Worm (Caenorhabditis elegans): ENCODE data around the gene grl-22.
A peak's percentile ranks its signal among the peaks of the same experiment; 100 is the strongest.

The grl-22 gene

DNA sequence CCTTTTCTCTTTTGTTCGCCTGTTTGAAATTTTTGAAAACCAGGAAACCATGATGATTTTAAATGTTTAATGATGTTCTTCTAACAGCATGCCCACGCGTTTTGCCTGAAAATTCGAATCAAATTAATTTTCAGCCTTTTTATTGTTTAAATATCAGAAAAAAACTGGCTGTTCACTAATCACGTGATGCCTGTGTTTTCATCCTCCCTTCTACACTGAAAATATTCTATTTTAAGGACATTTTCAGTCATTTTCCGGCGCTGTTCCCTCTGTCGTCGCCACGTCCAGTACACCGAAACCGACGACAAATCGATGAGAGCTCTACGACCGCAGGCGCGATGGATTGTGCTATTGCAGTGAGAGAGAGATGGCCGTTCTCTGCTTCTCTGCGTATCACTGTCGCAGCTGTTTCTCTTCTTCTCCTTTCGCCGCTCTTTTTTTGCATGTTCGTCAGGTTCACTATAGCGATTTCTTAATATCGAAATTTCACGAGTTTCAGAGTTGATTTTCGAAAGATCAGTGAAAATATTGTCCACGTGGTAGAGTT is 36.0 kb upstream of the grl-22 start, which contains the start of gene F48E8.8:
F48E8.8 (minus strand) TSS at position 51 of the 547 bp plus-strand sequence.
- TF ChIP-seq aly-2 (tag; optimal IDR thresholded peaks at IDR 0.05) (no peak), nhr-237 (tag; optimal IDR thresholded peaks at IDR 0.05) (no peak), fos-1 (tag; optimal IDR thresholded peaks at IDR 0.05) (peak; percentile 15), lsy-2 (tag; optimal IDR thresholded peaks at IDR 0.05) (peak; percentile 21 to 80), egl-27 (tag; optimal IDR thresholded peaks at IDR 0.05) (no peak), F13H6.1 (tag; optimal IDR thresholded peaks at IDR 0.05) (peak; percentile 79), peb-1 (tag; optimal IDR thresholded peaks at IDR 0.05) (no peak), unc-39 (tag; optimal IDR thresholded peaks at IDR 0.05) (no peak), lin-11 (tag; optimal IDR thresholded peaks at IDR 0.05) (peak; percentile 41), lin-39 (tag; optimal IDR thresholded peaks at IDR 0.05) (no peak), skn-1 (tag; optimal IDR thresholded peaks at IDR 0.05) (no peak), gmeb-1 (tag; optimal IDR thresholded peaks at IDR 0.05) (peak; percentile 11), ceh-16 (tag; optimal IDR thresholded peaks at IDR 0.05) (no peak), nhr-21 (tag; optimal IDR thresholded peaks at IDR 0.05) (no peak), crh-2 (tag; optimal IDR thresholded peaks at IDR 0.05) (peak; percentile 61), mdl-1 (tag; optimal IDR thresholded peaks at IDR 0.05) (no peak), elt-3 (tag; optimal IDR thresholded peaks at IDR 0.05) (no peak), nhr-129 (tag; optimal IDR thresholded peaks at IDR 0.05) (peak; percentile 85), sma-9 (GFP tag; optimal IDR thresholded peaks at IDR 0.05) (peak; percentile 59), sma-9 (tag; optimal IDR thresholded peaks at IDR 0.05) (no peak), ztf-1 (GFP tag; conservative IDR thresholded peaks at IDR 0.05) (no peak), nhr-23 (tag; optimal IDR thresholded peaks at IDR 0.05) (no peak), elt-1 (tag; optimal IDR thresholded peaks at IDR 0.05) (no peak), C34F6.9 (tag; optimal IDR thresholded peaks at IDR 0.05) (peak; percentile 59), unc-55 (GFP tag; optimal IDR thresholded peaks at IDR 0.05) (peak; percentile 71), sem-4 (tag; optimal IDR thresholded peaks at IDR 0.05) (peak; percentile 13), ZK546.5 (tag; optimal IDR thresholded peaks at IDR 0.05) (no peak), lin-13 (GFP tag; optimal IDR thresholded peaks at IDR 0.05) (peak; percentile 18)

DNA sequence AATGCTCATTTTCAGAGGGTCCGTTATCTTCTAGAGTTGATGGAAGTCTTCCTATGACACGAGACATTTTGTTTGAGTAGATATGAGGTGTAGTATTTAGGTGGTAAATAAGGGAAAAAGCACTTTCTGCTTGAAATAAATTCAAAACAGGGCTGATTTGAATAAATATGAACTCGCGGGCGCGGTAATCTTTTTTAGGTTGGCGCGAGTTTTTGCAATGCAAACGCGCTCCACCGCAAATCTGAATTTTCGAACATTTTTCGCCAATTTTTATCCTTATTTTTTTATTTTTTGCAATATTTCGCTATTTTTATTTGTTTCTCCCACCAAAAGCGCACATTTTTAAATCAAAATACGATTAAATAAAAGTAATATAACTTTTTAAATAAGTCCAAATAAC is 34.4 kb upstream of the grl-22 start, which contains the start of gene skpt-1:
skpt-1 (minus strand) TSS at position 219 of the 400 bp plus-strand sequence.
- TF ChIP-seq sma-3 (GFP tag; optimal IDR thresholded peaks at IDR 0.05) (no peak), nhr-129 (tag; optimal IDR thresholded peaks at IDR 0.05) (peak; percentile 7), lsy-2 (tag; optimal IDR thresholded peaks at IDR 0.05) (peak in 1 of 2 experiments; percentile 76), nhr-77 (tag; optimal IDR thresholded peaks at IDR 0.05) (no peak), C34F6.9 (tag; optimal IDR thresholded peaks at IDR 0.05) (peak; percentile 51), ztf-11 (tag; optimal IDR thresholded peaks at IDR 0.05) (no peak), nhr-21 (tag; optimal IDR thresholded peaks at IDR 0.05) (no peak), nhr-11 (tag; optimal IDR thresholded peaks at IDR 0.05) (no peak), unc-55 (GFP tag; optimal IDR thresholded peaks at IDR 0.05) (peak; percentile 65), egl-27 (tag; optimal IDR thresholded peaks at IDR 0.05) (no peak), nhr-25 (tag; optimal IDR thresholded peaks at IDR 0.05) (no peak), ZK546.5 (tag; optimal IDR thresholded peaks at IDR 0.05) (no peak), F13H6.1 (tag; optimal IDR thresholded peaks at IDR 0.05) (no peak), gmeb-1 (tag; optimal IDR thresholded peaks at IDR 0.05) (peak; percentile 82), elt-1 (tag; optimal IDR thresholded peaks at IDR 0.05) (no peak), fos-1 (tag; optimal IDR thresholded peaks at IDR 0.05) (peak; percentile 9), sem-4 (tag; optimal IDR thresholded peaks at IDR 0.05) (no peak), ceh-16 (tag; optimal IDR thresholded peaks at IDR 0.05) (no peak), mbf-1 (tag; optimal IDR thresholded peaks at IDR 0.05) (no peak)

DNA sequence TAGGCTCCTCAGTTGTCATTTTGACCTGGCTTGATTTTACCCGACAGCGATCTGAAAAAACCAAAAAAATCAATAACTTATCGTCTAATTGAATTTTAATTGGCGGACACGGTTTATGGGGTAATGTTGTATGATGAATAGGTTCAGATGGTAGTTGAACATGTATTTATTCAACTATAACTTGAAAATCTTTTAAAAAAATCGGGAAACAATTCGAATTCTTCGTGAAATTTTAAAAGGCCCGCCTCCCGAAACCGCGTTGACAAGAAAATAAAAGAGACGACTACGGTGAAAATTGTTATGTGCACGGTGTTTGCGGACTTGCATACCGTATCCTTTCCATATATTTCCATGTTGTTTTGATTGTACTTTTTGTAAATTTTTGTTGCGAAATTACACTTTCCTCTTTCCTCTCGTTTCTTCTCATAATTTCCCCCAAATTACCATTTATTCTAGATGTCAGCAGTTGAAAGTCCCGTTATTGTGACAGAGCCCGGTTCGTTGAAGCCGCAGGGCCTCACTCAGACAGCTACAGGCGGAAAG is 29.0 kb upstream of the grl-22 start, which contains the start of the genes T24G10.2 and disl-2:
T24G10.2 (minus strand) TSS at position 51 of the 543 bp plus-strand sequence.
disl-2 (plus strand) TSS at position 457 of the 543 bp plus-strand sequence.
- TF ChIP-seq ama-1 (optimal IDR thresholded peaks at IDR 0.05) (no peak), ceh-16 (tag; optimal IDR thresholded peaks at IDR 0.05) (no peak), nhr-10 (tag; optimal IDR thresholded peaks at IDR 0.05) (no peak), alr-1 (tag; optimal IDR thresholded peaks at IDR 0.05) (no peak), lsy-2 (tag; optimal IDR thresholded peaks at IDR 0.05) (peak; percentile 94 to 99), fos-1 (tag; optimal IDR thresholded peaks at IDR 0.05) (peak; percentile 18), egl-27 (tag; optimal IDR thresholded peaks at IDR 0.05) (no peak), sma-9 (GFP tag; optimal IDR thresholded peaks at IDR 0.05) (peak; percentile 19), sma-9 (tag; optimal IDR thresholded peaks at IDR 0.05) (no peak), nhr-12 (tag; optimal IDR thresholded peaks at IDR 0.05) (no peak), nhr-6 (tag; optimal IDR thresholded peaks at IDR 0.05) (no peak), gmeb-1 (tag; optimal IDR thresholded peaks at IDR 0.05) (no peak), zag-1 (tag; optimal IDR thresholded peaks at IDR 0.05) (no peak), lin-13 (GFP tag; optimal IDR thresholded peaks at IDR 0.05) (peak; percentile 44), ZK546.5 (tag; optimal IDR thresholded peaks at IDR 0.05) (no peak), elt-1 (tag; optimal IDR thresholded peaks at IDR 0.05) (no peak), unc-55 (GFP tag; optimal IDR thresholded peaks at IDR 0.05) (peak; percentile 85), C34F6.9 (tag; optimal IDR thresholded peaks at IDR 0.05) (peak; percentile 80), crh-2 (tag; optimal IDR thresholded peaks at IDR 0.05) (peak; percentile 41), nhr-25 (tag; optimal IDR thresholded peaks at IDR 0.05) (no peak), nhr-129 (tag; optimal IDR thresholded peaks at IDR 0.05) (peak; percentile 66), nhr-77 (tag; optimal IDR thresholded peaks at IDR 0.05) (no peak), F13H6.1 (tag; optimal IDR thresholded peaks at IDR 0.05) (peak; percentile 5)
